Worm (Caenorhabditis elegans) whole organism, L3 larva: Measurements from ENCODE around the gene fbxa-104.

Source experiments
- aly-2 ChIP-seq: fragments of 150-350 bp; optimal IDR thresholded peaks from 2 replicates; lab custom pipeline; 2014; ENCODE audit warnings: missing biosample characterization, missing genetic modification characterization
- ama-1 ChIP-seq: fragments of 150-350 bp; optimal IDR thresholded peaks from 2 replicates; lab custom pipeline; 2018
- ceh-16 ChIP-seq: sonication (generic microtip); optimal IDR thresholded peaks from 2 replicates; lab custom pipeline; 2017; ENCODE audit warnings: missing biosample characterization, missing genetic modification characterization
- ceh-28 ChIP-seq: fragments of 150-350 bp; optimal IDR thresholded peaks from 2 replicates; lab custom pipeline; 2014; ENCODE audit warnings: missing biosample characterization, missing genetic modification reagents, missing genetic modification characterization
- ceh-82 ChIP-seq: fragments of 150-350 bp; optimal IDR thresholded peaks from 2 replicates; lab custom pipeline; 2014; ENCODE audit warnings: missing biosample characterization, missing genetic modification characterization
- ceh-9 ChIP-seq: sonication (generic microtip); optimal IDR thresholded peaks from 2 replicates; lab custom pipeline; 2018; ENCODE audit warnings: missing biosample characterization, missing genetic modification characterization
- egl-5 ChIP-seq: fragments of 150-350 bp; optimal IDR thresholded peaks from 2 replicates; lab custom pipeline; 2017; ENCODE audit warnings: missing biosample characterization, missing genetic modification reagents, missing genetic modification characterization, inconsistent platforms
- elt-1 ChIP-seq: fragments of 150-350 bp; optimal IDR thresholded peaks from 2 replicates; lab custom pipeline; 2014; ENCODE audit warnings: missing biosample characterization, missing genetic modification characterization
- elt-2 ChIP-seq: sonication (generic microtip); optimal IDR thresholded peaks from 2 replicates; lab custom pipeline; 2016; ENCODE audit warnings: missing genetic modification reagents, mild to moderate bottlenecking, missing genetic modification characterization, missing compliant biosample characterization
- elt-3 ChIP-seq, 3 experiments: fragments of 150-350 bp in 1 of 3; sonication (generic microtip) in 2 of 3; optimal IDR thresholded peaks; 2 replicates in 2 of 3; 4 replicates in 1 of 3; lab custom pipeline; 2014 to 2017; ENCODE audit warnings: missing biosample characterization in 3 of 3, missing genetic modification characterization in 3 of 3
- fkh-10 ChIP-seq: sonication (generic microtip); optimal IDR thresholded peaks from 2 replicates; lab custom pipeline; 2017; ENCODE audit warnings: missing biosample characterization, missing genetic modification reagents, missing genetic modification characterization
- fkh-2 ChIP-seq: fragments of 150-350 bp; optimal IDR thresholded peaks from 2 replicates; lab custom pipeline; 2014; ENCODE audit warnings: missing biosample characterization, missing genetic modification reagents, missing genetic modification characterization
- fos-1 ChIP-seq: fragments of 150-350 bp; optimal IDR thresholded peaks from 2 replicates; lab custom pipeline; 2014; ENCODE audit warnings: missing biosample characterization, missing genetic modification characterization
- hmg-11 ChIP-seq: sonication (generic microtip); optimal IDR thresholded peaks from 2 replicates; lab custom pipeline; 2016; ENCODE audit warnings: missing genetic modification characterization, missing compliant biosample characterization
- jun-1 ChIP-seq: fragments of 150-350 bp; optimal IDR thresholded peaks from 2 replicates; lab custom pipeline; 2014; ENCODE audit warnings: missing biosample characterization, missing genetic modification reagents, missing genetic modification characterization
- lin-15B ChIP-seq: fragments of 150-350 bp; optimal IDR thresholded peaks from 2 replicates; lab custom pipeline; 2014; ENCODE audit warnings: missing biosample characterization, missing genetic modification characterization
- lin-39 ChIP-seq: fragments of 150-350 bp; optimal IDR thresholded peaks from 2 replicates; lab custom pipeline; 2018; ENCODE audit warnings: missing biosample characterization, missing genetic modification reagents, missing genetic modification characterization
- lsy-12 ChIP-seq: sonication (generic microtip); optimal IDR thresholded peaks from 2 replicates; lab custom pipeline; 2016; ENCODE audit warnings: mild to moderate bottlenecking, missing genetic modification characterization, missing compliant biosample characterization
- mdl-1 ChIP-seq: fragments of 150-350 bp; optimal IDR thresholded peaks from 2 replicates; lab custom pipeline; 2014; ENCODE audit warnings: missing biosample characterization, missing genetic modification characterization
- mml-1 ChIP-seq: fragments of 150-350 bp; sonication (generic microtip); optimal IDR thresholded peaks from 3 replicates; lab custom pipeline; 2014; ENCODE audit warnings: missing biosample characterization, missing genetic modification characterization
- nfya-1 ChIP-seq: sonication (generic microtip); optimal IDR thresholded peaks from 2 replicates; lab custom pipeline; 2017; ENCODE audit warnings: missing genetic modification characterization, mild to moderate bottlenecking, missing compliant biosample characterization, antibody characterized with exemption, moderate library complexity; ENCODE audit not compliant: insufficient read depth
- nhr-11 ChIP-seq: fragments of 150-350 bp; optimal IDR thresholded peaks from 2 replicates; lab custom pipeline; 2014; ENCODE audit warnings: missing biosample characterization, missing genetic modification characterization
- nhr-12 ChIP-seq: fragments of 150-350 bp; optimal IDR thresholded peaks from 2 replicates; lab custom pipeline; 2014; ENCODE audit warnings: missing biosample characterization, missing genetic modification characterization
- nhr-23 ChIP-seq: fragments of 150-350 bp; optimal IDR thresholded peaks from 2 replicates; lab custom pipeline; 2014; ENCODE audit warnings: missing biosample characterization, missing genetic modification reagents, missing genetic modification characterization
- nhr-25 ChIP-seq: sonication (generic microtip); optimal IDR thresholded peaks from 2 replicates; lab custom pipeline; 2017; ENCODE audit warnings: missing biosample characterization, missing genetic modification characterization
- nhr-28 ChIP-seq: fragments of 150-350 bp; optimal IDR thresholded peaks from 2 replicates; lab custom pipeline; 2014; ENCODE audit warnings: missing biosample characterization, missing genetic modification characterization
- nhr-67 ChIP-seq: fragments of 150-350 bp; optimal IDR thresholded peaks from 2 replicates; lab custom pipeline; 2014; ENCODE audit warnings: missing biosample characterization, missing genetic modification characterization
- nhr-76 ChIP-seq: fragments of 150-350 bp; sonication (generic microtip); optimal IDR thresholded peaks from 5 replicates; lab custom pipeline; 2014; ENCODE audit warnings: missing biosample characterization, missing genetic modification characterization
- nhr-77 ChIP-seq: fragments of 150-350 bp; optimal IDR thresholded peaks from 2 replicates; lab custom pipeline; 2014; ENCODE audit warnings: missing biosample characterization, missing genetic modification characterization
- pha-4 ChIP-seq: fragments of 150-350 bp; optimal IDR thresholded peaks from 2 replicates; lab custom pipeline; 2014; ENCODE audit warnings: missing biosample characterization, missing genetic modification reagents, missing genetic modification characterization
- pqm-1 ChIP-seq: fragments of 150-350 bp; optimal IDR thresholded peaks from 2 replicates; lab custom pipeline; 2017; ENCODE audit warnings: missing biosample characterization, missing genetic modification characterization, inconsistent platforms
- sea-2 ChIP-seq: fragments of 150-350 bp; sonication (generic microtip); optimal IDR thresholded peaks from 4 replicates; lab custom pipeline; 2014; ENCODE audit warnings: missing biosample characterization, missing genetic modification reagents, missing genetic modification characterization
- skn-1 ChIP-seq: fragments of 150-350 bp; optimal IDR thresholded peaks from 2 replicates; lab custom pipeline; 2014; ENCODE audit warnings: missing biosample characterization, missing genetic modification characterization
- snpc-4 ChIP-seq: fragments of 150-350 bp; optimal IDR thresholded peaks from 2 replicates; lab custom pipeline; 2014; ENCODE audit warnings: missing biosample characterization, missing genetic modification characterization
- unc-62 ChIP-seq: fragments of 150-350 bp; sonication (generic microtip); optimal IDR thresholded peaks from 4 replicates; lab custom pipeline; 2014; ENCODE audit warnings: missing biosample characterization, missing genetic modification reagents, missing genetic modification characterization
- ztf-11 ChIP-seq: fragments of 150-350 bp; optimal IDR thresholded peaks from 2 replicates; lab custom pipeline; 2014; ENCODE audit warnings: missing biosample characterization, missing genetic modification characterization
- ztf-4 ChIP-seq: fragments of 150-350 bp; optimal IDR thresholded peaks from 2 replicates; lab custom pipeline; 2014; ENCODE audit warnings: missing biosample characterization, missing genetic modification characterization

The fbxa-104 gene

DNA sequence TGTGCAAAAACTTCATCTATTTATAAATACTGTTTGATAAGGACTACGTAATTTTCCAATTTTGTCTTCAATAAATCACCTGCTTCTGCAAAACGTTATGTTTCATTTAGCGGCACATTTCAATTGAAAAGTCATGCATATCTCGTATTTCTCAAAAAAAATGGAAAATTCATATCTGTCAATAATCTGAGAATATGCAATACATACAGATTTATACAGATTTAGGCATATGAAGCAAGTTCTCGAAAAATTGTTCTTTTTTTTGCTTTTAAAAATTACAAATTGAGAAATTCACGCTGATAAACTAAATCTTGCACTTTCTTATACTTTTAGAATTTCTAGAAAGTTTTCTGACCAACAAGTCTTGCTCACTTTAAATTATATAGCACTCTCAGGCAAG lies 20.7 kb upstream of the fbxa-104 start, which contains the start of gene T26H5.11:
Gene T26H5.11, minus strand, starts transcription at position 101 of the 400 bp plus-strand sequence.
- no peak for TF ChIP-seq fos-1
- TF ChIP-seq ceh-9, result no peak
- no peak for TF ChIP-seq nhr-25 (tag; lab: Kevin White, UChicago)
- TF ChIP-seq ztf-11 (tag; lab: Kevin White, UChicago), result no peak
- no peak for TF ChIP-seq pqm-1
- no peak for TF ChIP-seq nhr-23 (tag; lab: Kevin White, UChicago)
- no peak for TF ChIP-seq nhr-28
- no peak for TF ChIP-seq mdl-1
- no peak for TF ChIP-seq hmg-11 (tag; lab: Kevin White, UChicago)
- no peak for TF ChIP-seq ceh-28 (tag; lab: Kevin White, UChicago)
- TF ChIP-seq ztf-4 (tag; lab: Kevin White, UChicago), result no peak
- no peak for TF ChIP-seq lin-39
- no peak for TF ChIP-seq nfya-1 (tag; lab: Kevin White, UChicago)
- no peak for TF ChIP-seq mml-1 (tag; lab: Kevin White, UChicago)
- no peak for TF ChIP-seq nhr-67
- no peak for TF ChIP-seq egl-5 (tag; lab: Kevin White, UChicago)
- no peak for TF ChIP-seq aly-2 (tag; lab: Kevin White, UChicago)
- TF ChIP-seq pha-4 (tag; lab: Kevin White, UChicago), result no peak

ce11 chrV:15443708-15444107 lies 20.2 kb upstream of the fbxa-104 start, which contains the start of gene T26H5.10:
TSS of gene T26H5.10 (minus strand) at chrV:15443808.
- no peak for TF ChIP-seq nhr-11 (tag; lab: Kevin White, UChicago)
- no peak for TF ChIP-seq ztf-4 (tag; lab: Kevin White, UChicago)
- no peak for TF ChIP-seq lin-15B
- no peak for TF ChIP-seq nfya-1 (tag; lab: Kevin White, UChicago)
- no peak for TF ChIP-seq ceh-82 (tag; lab: Kevin White, UChicago)
- no peak for TF ChIP-seq nhr-12
- no peak for TF ChIP-seq ceh-9
- no peak for TF ChIP-seq egl-5 (tag; lab: Kevin White, UChicago)
- no peak for TF ChIP-seq ztf-11 (tag; lab: Kevin White, UChicago)
- TF ChIP-seq lsy-12 (tag; lab: Kevin White, UChicago), result no peak
- no peak for TF ChIP-seq mdl-1
- TF ChIP-seq unc-62 (GFP tag; lab: Kevin White, UChicago), result no peak
- no peak for TF ChIP-seq lin-39
- TF ChIP-seq ceh-16, result no peak
- TF ChIP-seq nhr-77, result no peak
- no peak for TF ChIP-seq fkh-10 (GFP tag; lab: Kevin White, UChicago)
- TF ChIP-seq pha-4 (tag; lab: Kevin White, UChicago), result no peak
- TF ChIP-seq sea-2 (GFP tag; lab: Kevin White, UChicago), result no peak
- no peak for TF ChIP-seq elt-1 (tag; lab: Kevin White, UChicago)

DNA sequence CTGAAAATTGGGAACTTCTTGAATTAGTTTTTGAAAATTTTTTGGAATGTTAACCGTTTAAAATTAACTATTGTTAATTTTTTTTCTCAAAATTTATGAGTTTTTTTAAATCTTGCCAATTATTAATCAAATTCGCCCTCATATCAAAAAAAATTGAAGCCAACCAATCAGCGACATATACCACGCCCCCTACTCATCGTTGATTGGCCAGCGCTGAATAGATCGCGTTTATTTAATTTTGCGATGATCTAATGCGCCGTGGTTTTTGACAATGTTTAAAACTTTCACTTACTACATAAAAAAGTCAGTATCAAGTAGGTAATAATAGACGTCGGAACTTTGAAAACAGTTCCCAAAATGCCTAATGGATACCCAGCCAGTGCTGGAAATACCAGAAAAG lies 18.9 kb upstream of the fbxa-104 start:
- no peak for TF ChIP-seq pha-4 (tag; lab: Kevin White, UChicago)
- TF ChIP-seq sea-2 (GFP tag; lab: Kevin White, UChicago), result no peak
- TF ChIP-seq nfya-1 (tag; lab: Kevin White, UChicago), result peak; percentile 62
- TF ChIP-seq nhr-76, result no peak
- TF ChIP-seq snpc-4 (tag; lab: Kevin White, UChicago), result no peak
- no peak for TF ChIP-seq aly-2 (tag; lab: Kevin White, UChicago)
- TF ChIP-seq hmg-11 (tag; lab: Kevin White, UChicago), result no peak
- TF ChIP-seq lsy-12 (tag; lab: Kevin White, UChicago), result no peak
- no peak for TF ChIP-seq elt-3 (tag; optimal IDR thresholded peaks at IDR 0.05; lab: Kevin White, UChicago)
- TF ChIP-seq, all 47 proteins: peak for 1

DNA sequence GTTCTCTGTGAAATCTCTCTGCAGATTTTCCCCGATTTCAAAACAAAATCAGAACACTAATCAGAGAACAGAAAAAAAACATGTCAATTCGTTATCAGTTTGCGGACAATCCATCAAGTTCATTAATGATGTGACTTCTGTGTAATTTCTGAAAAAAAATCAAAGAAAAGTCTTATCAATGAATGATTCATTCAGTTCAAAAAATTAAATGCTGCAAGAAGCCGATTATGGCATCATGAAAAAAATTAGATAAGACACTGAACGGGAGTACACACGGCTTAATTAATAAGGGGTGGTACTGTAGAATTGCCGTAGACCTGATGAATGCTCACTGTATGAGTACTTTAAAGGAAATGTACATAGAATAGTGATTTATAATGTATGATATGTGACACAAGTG lies 12.7 kb upstream of the fbxa-104 start:
- TF ChIP-seq nhr-11 (tag; lab: Kevin White, UChicago), result no peak
- peak; percentile 90 for TF ChIP-seq elt-2 (tag; lab: Kevin White, UChicago)
- TF ChIP-seq jun-1, result peak; percentile 46
- TF ChIP-seq pqm-1, result peak; percentile 98

- no peak for TF ChIP-seq snpc-4 (tag; lab: Kevin White, UChicago)
- no peak for TF ChIP-seq fkh-2 (tag; lab: Kevin White, UChicago)
- no peak for TF ChIP-seq lsy-12 (tag; lab: Kevin White, UChicago)
- TF ChIP-seq skn-1 (tag; lab: Kevin White, UChicago), result no peak
- peak; percentile 39 for TF ChIP-seq pha-4 (tag; lab: Kevin White, UChicago)
- peak; percentile 37 for TF ChIP-seq elt-2 (tag; lab: Kevin White, UChicago)
- TF ChIP-seq nhr-76, result no peak
- peak; percentile 62 for TF ChIP-seq pqm-1
- TF ChIP-seq ztf-4 (tag; lab: Kevin White, UChicago), result no peak
- no peak for TF ChIP-seq ama-1 (lab: Kevin White, UChicago)
- TF ChIP-seq unc-62 (GFP tag; lab: Kevin White, UChicago), result no peak
- TF ChIP-seq jun-1, result no peak
- TF ChIP-seq nfya-1 (tag; lab: Kevin White, UChicago), result no peak
Measured at ce11 chrV:15434647-15435046, 11.2 kb upstream of the fbxa-104 start.
